Fruit fly (Drosophila melanogaster) whole organism, embryonic: ENCODE results near the gene CG7512.

Experiments
- Atf3 ChIP-seq: fragments of 200-800 bp; sonication (Bioruptor generic); optimal IDR thresholded peaks from 3 replicates; lab custom pipeline; 2016; ENCODE audit warnings: missing biosample characterization, missing genetic modification characterization
- Bteb2 ChIP-seq: fragments of 200-800 bp; sonication (Bioruptor generic); optimal IDR thresholded peaks from 2 replicates; lab custom pipeline; 2016; ENCODE audit warnings: missing biosample characterization, missing genetic modification characterization
- CG10565 ChIP-seq: fragments of 200-800 bp; sonication (Bioruptor generic); optimal IDR thresholded peaks from 3 replicates; lab custom pipeline; 2016; ENCODE audit warnings: missing biosample characterization, mild to moderate bottlenecking, missing genetic modification characterization
- CG12744 ChIP-seq: fragments of 200-800 bp; sonication (Bioruptor generic); optimal IDR thresholded peaks from 2 replicates; lab custom pipeline; 2016; ENCODE audit warnings: missing biosample characterization, missing genetic modification characterization
- CG13123 ChIP-seq: fragments of 200-800 bp; sonication (Bioruptor generic); optimal IDR thresholded peaks from 2 replicates; lab custom pipeline; 2016; ENCODE audit warnings: missing biosample characterization, missing genetic modification characterization
- CG14441 ChIP-seq: fragments of 200-800 bp; sonication (Bioruptor generic); IDR thresholded peaks from 2 replicates; pipeline ENCODE4 v1.3.6; 2022; ENCODE audit warnings: missing biosample characterization, missing genetic modification characterization
- CG14710 ChIP-seq: fragments of 200-800 bp; sonication (Bioruptor generic); optimal IDR thresholded peaks from 3 replicates; lab custom pipeline; 2019; ENCODE audit warnings: missing biosample characterization, mild to moderate bottlenecking, missing genetic modification characterization, moderate library complexity
- CG17359 ChIP-seq: fragments of 200-800 bp; sonication (Bioruptor generic); optimal IDR thresholded peaks from 3 replicates; lab custom pipeline; 2018; ENCODE audit warnings: missing biosample characterization, mild to moderate bottlenecking, missing genetic modification characterization, moderate library complexity
- CG17802 ChIP-seq: fragments of 200-800 bp; sonication (Bioruptor generic); optimal IDR thresholded peaks from 2 replicates; lab custom pipeline; 2018; ENCODE audit warnings: missing biosample characterization, mild to moderate bottlenecking, missing genetic modification characterization, moderate library complexity
- CG17829 ChIP-seq: fragments of 200-800 bp; optimal IDR thresholded peaks from 2 replicates; lab custom pipeline; 2019; ENCODE audit warnings: missing biosample characterization, mild to moderate bottlenecking, missing genetic modification characterization, moderate library complexity
- CG18476 ChIP-seq: fragments of 200-800 bp; sonication (Bioruptor generic); optimal IDR thresholded peaks from 2 replicates; lab custom pipeline; 2016; ENCODE audit warnings: missing biosample characterization, mild to moderate bottlenecking, missing genetic modification characterization
- CG18619 ChIP-seq: fragments of 200-800 bp; sonication (Bioruptor generic); optimal IDR thresholded peaks from 3 replicates; lab custom pipeline; 2017; ENCODE audit warnings: missing biosample characterization, mild to moderate bottlenecking, missing genetic modification characterization
- CG2199 ChIP-seq: fragments of 200-800 bp; sonication (Bioruptor generic); IDR thresholded peaks from 3 replicates; pipeline ENCODE4 v1.3.6; 2022; ENCODE audit warnings: missing biosample characterization, missing genetic modification characterization
- CG2889 ChIP-seq: fragments of 200-800 bp; sonication (Bioruptor generic); IDR thresholded peaks from 3 replicates; pipeline ENCODE4 v1.3.6; 2022; ENCODE audit warnings: missing biosample characterization, missing genetic modification characterization
- CG32532 ChIP-seq: fragments of 200-800 bp; sonication (Bioruptor generic); IDR thresholded peaks from 2 replicates; pipeline ENCODE4 v1.3.6; 2022; ENCODE audit warnings: missing biosample characterization, missing genetic modification characterization
- CG4820 ChIP-seq: fragments of 200-800 bp; sonication (Bioruptor generic); optimal IDR thresholded peaks from 3 replicates; lab custom pipeline; 2016; ENCODE audit warnings: missing biosample characterization, missing genetic modification characterization
- CG6765 ChIP-seq: fragments of 200-800 bp; sonication (Bioruptor generic); optimal IDR thresholded peaks from 3 replicates; lab custom pipeline; 2017; ENCODE audit warnings: missing biosample characterization, mild to moderate bottlenecking, missing genetic modification characterization
- CG6813 ChIP-seq: fragments of 200-800 bp; sonication (Bioruptor generic); optimal IDR thresholded peaks from 2 replicates; lab custom pipeline; 2017; ENCODE audit warnings: missing biosample characterization, missing genetic modification characterization, mild to moderate bottlenecking, moderate library complexity, missing genetic modification reagents
- CG8281 ChIP-seq: fragments of 200-800 bp; sonication (Bioruptor generic); optimal IDR thresholded peaks from 2 replicates; lab custom pipeline; 2018; ENCODE audit warnings: missing biosample characterization, mild to moderate bottlenecking, missing genetic modification characterization, moderate library complexity
- CG8765 ChIP-seq: fragments of 200-800 bp; sonication (Bioruptor generic); IDR thresholded peaks from 2 replicates; pipeline ENCODE4 v1.3.6; 2022; ENCODE audit warnings: missing biosample characterization, missing genetic modification characterization
- CG8924 ChIP-seq: fragments of 200-800 bp; optimal IDR thresholded peaks from 3 replicates; lab custom pipeline; 2019; ENCODE audit warnings: missing biosample characterization, mild to moderate bottlenecking, missing genetic modification characterization, moderate library complexity
- CG9932 ChIP-seq: fragments of 200-800 bp; sonication (Bioruptor generic); IDR thresholded peaks from 2 replicates; pipeline ENCODE4 v1.3.6; 2022; ENCODE audit warnings: missing biosample characterization, missing genetic modification characterization
- Camta ChIP-seq: fragments of 200-800 bp; sonication (Bioruptor generic); optimal IDR thresholded peaks from 2 replicates; lab custom pipeline; 2016; ENCODE audit warnings: missing biosample characterization, missing genetic modification characterization
- Drgx ChIP-seq: fragments of 200-800 bp; sonication (Bioruptor generic); IDR thresholded peaks from 2 replicates; pipeline ENCODE4 v1.3.6; 2022; ENCODE audit warnings: missing biosample characterization, missing genetic modification characterization
- Fer3 ChIP-seq: fragments of 200-800 bp; sonication (Bioruptor generic); optimal IDR thresholded peaks from 2 replicates; lab custom pipeline; 2018; ENCODE audit warnings: missing biosample characterization, mild to moderate bottlenecking, missing genetic modification characterization, moderate library complexity
- Hmx ChIP-seq: fragments of 200-800 bp; sonication (Bioruptor generic); optimal IDR thresholded peaks from 2 replicates; lab custom pipeline; 2016; ENCODE audit warnings: missing biosample characterization, missing genetic modification characterization
- Lim3 ChIP-seq: fragments of 200-800 bp; sonication (Bioruptor generic); IDR thresholded peaks from 2 replicates; pipeline ENCODE4 v1.3.6; 2022; ENCODE audit warnings: missing biosample characterization, missing genetic modification characterization
- Lpt ChIP-seq: fragments of >200 bp; optimal IDR thresholded peaks from 2 replicates; lab custom pipeline; 2018; ENCODE audit warnings: missing biosample characterization, missing genetic modification characterization
- Mes4 ChIP-seq: fragments of 200-800 bp; sonication (Bioruptor generic); optimal IDR thresholded peaks from 2 replicates; lab custom pipeline; 2016; ENCODE audit warnings: missing biosample characterization, missing genetic modification characterization
- Mrtf ChIP-seq: fragments of 200-800 bp; sonication (Bioruptor generic); IDR thresholded peaks from 3 replicates; pipeline ENCODE4 v1.3.6; 2022; ENCODE audit warnings: missing biosample characterization, missing genetic modification characterization
- NK7.1 ChIP-seq: fragments of 200-800 bp; sonication (Bioruptor generic); optimal IDR thresholded peaks from 3 replicates; lab custom pipeline; 2016; ENCODE audit warnings: missing biosample characterization, missing genetic modification characterization
- Ptx1 ChIP-seq: fragments of 200-800 bp; sonication (Bioruptor generic); IDR thresholded peaks from 2 replicates; pipeline ENCODE4 v1.3.6; 2022; ENCODE audit warnings: missing biosample characterization, missing genetic modification characterization
- Rfx ChIP-seq: fragments of 200-800 bp; sonication (Bioruptor generic); IDR thresholded peaks from 2 replicates; pipeline ENCODE4 v1.3.6; 2022; ENCODE audit warnings: missing biosample characterization, missing genetic modification characterization
- aop ChIP-seq: fragments of 200-800 bp; sonication (Bioruptor generic); IDR thresholded peaks from 2 replicates; pipeline ENCODE4 v1.3.6; 2022; ENCODE audit warnings: missing biosample characterization, missing genetic modification characterization
- bsh ChIP-seq, 2 experiments: fragments of 200-800 bp; sonication (Bioruptor generic); optimal IDR thresholded peaks; 2 replicates each; lab custom pipeline; 2017 to 2018; ENCODE audit warnings: mild to moderate bottlenecking in 2 of 2, missing biosample characterization in 2 of 2, missing genetic modification characterization in 2 of 2, moderate library complexity in 1 of 2
- dimm ChIP-seq: fragments of 200-800 bp; sonication (Bioruptor generic); IDR thresholded peaks from 2 replicates; pipeline ENCODE4 v1.3.6; 2022; ENCODE audit warnings: missing biosample characterization, missing genetic modification characterization
- dpn ChIP-seq, 2 experiments: fragments of 200-800 bp; sonication (Bioruptor generic); optimal IDR thresholded peaks; 3 replicates each; lab custom pipeline; 2016; ENCODE audit warnings: missing biosample characterization in 2 of 2, missing genetic modification characterization in 2 of 2
- en ChIP-seq: fragments of 200-800 bp; sonication (Bioruptor generic); optimal IDR thresholded peaks from 2 replicates; lab custom pipeline; 2016; ENCODE audit warnings: missing biosample characterization, missing genetic modification characterization
- esg ChIP-seq: fragments of 200-800 bp; sonication (Bioruptor generic); conservative IDR thresholded peaks from 2 replicates; pipeline ENCODE4 v1.3.6; 2022; ENCODE audit warnings: missing biosample characterization, missing genetic modification characterization
- grau ChIP-seq: fragments of 200-800 bp; optimal IDR thresholded peaks from 3 replicates; lab custom pipeline; 2019; ENCODE audit warnings: missing biosample characterization, mild to moderate bottlenecking, missing genetic modification characterization, moderate library complexity
- lmd ChIP-seq: fragments of 200-800 bp; sonication (Bioruptor generic); IDR thresholded peaks from 2 replicates; pipeline ENCODE4 v1.3.6; 2022; ENCODE audit warnings: missing biosample characterization, missing genetic modification characterization
- luna ChIP-seq: fragments of 200-800 bp; sonication (Bioruptor generic); optimal IDR thresholded peaks from 2 replicates; lab custom pipeline; 2016; ENCODE audit warnings: missing biosample characterization, missing genetic modification characterization
- seq ChIP-seq: fragments of 200-800 bp; sonication (Bioruptor generic); IDR thresholded peaks from 2 replicates; pipeline ENCODE4 v1.3.6; 2022; ENCODE audit warnings: missing biosample characterization, missing genetic modification characterization
- sim ChIP-seq: fragments of 200-800 bp; sonication (Bioruptor generic); IDR thresholded peaks from 2 replicates; pipeline ENCODE4 v1.3.6; 2022; ENCODE audit warnings: missing biosample characterization, missing genetic modification characterization
- sima ChIP-seq: fragments of 200-800 bp; sonication (Bioruptor generic); optimal IDR thresholded peaks from 2 replicates; lab custom pipeline; 2016; ENCODE audit warnings: missing biosample characterization, missing genetic modification characterization
- so ChIP-seq: fragments of 200-800 bp; sonication (Bioruptor generic); IDR thresholded peaks from 3 replicates; pipeline ENCODE4 v1.3.6; 2022; ENCODE audit warnings: missing biosample characterization, missing genetic modification characterization
- ssp ChIP-seq: fragments of 200-800 bp; sonication (Bioruptor generic); IDR thresholded peaks from 2 replicates; pipeline ENCODE4 v1.3.6; 2022; ENCODE audit warnings: missing biosample characterization, missing genetic modification characterization
- sug ChIP-seq: fragments of 200-800 bp; optimal IDR thresholded peaks from 2 replicates; lab custom pipeline; 2019; ENCODE audit warnings: missing biosample characterization, mild to moderate bottlenecking, missing genetic modification characterization, moderate library complexity
- unpg ChIP-seq: fragments of 200-800 bp; sonication (Bioruptor generic); optimal IDR thresholded peaks from 3 replicates; lab custom pipeline; 2018; ENCODE audit warnings: missing biosample characterization, mild to moderate bottlenecking, missing genetic modification characterization, moderate library complexity
- usp ChIP-seq: fragments of >200 bp; optimal IDR thresholded peaks from 2 replicates; lab custom pipeline; 2017; ENCODE audit warnings: missing biosample characterization, missing genetic modification characterization
- vfl ChIP-seq: fragments of 200-800 bp; sonication (Bioruptor generic); optimal IDR thresholded peaks from 2 replicates; lab custom pipeline; 2016; ENCODE audit warnings: missing biosample characterization, missing genetic modification characterization
- zfh1 ChIP-seq: fragments of 200-800 bp; sonication (Bioruptor generic); IDR thresholded peaks from 3 replicates; pipeline ENCODE4 v1.3.6; 2022; ENCODE audit warnings: missing biosample characterization, missing genetic modification characterization

CG7512 gene

dm6 chr3L:11554338-11554737 lies 40.8 kb downstream of the CG7512 start (continued):
- TF ChIP-seq en (GFP tag; lab: Kevin White, UChicago) (peak; percentile 2), sug (peak; percentile 11), CG12744 (GFP tag; lab: Kevin White, UChicago) (peak; percentile 55), so (GFP tag; lab: Robert Waterston, UW) (0 out of 3 replicates have a peak, but pooled peaks have one; percentile 23), CG14441 (GFP tag; lab: Robert Waterston, UW) (peak; percentile 68), CG2199 (GFP tag; lab: Robert Waterston, UW) (no peak), CG8281 (tag; lab: Kevin White, UChicago) (peak; percentile 42), lmd (GFP tag; lab: Robert Waterston, UW) (peak; percentile 72), usp (GFP tag; lab: Kevin White, UChicago) (no peak), CG6765 (no peak), CG32532 (peak; percentile 56; the same call in 1 of the 2 replicates), dpn (GFP tag; optimal IDR thresholded peaks at IDR 0.05; lab: Kevin White, UChicago) (peak; percentile 70 to 80), sim (GFP tag; lab: Robert Waterston, UW) (peak; percentile 91), vfl (GFP tag; lab: Kevin White, UChicago) (peak; percentile 33), CG17829 (tag; lab: Kevin White, UChicago) (peak; percentile 96), Atf3 (GFP tag; lab: Kevin White, UChicago) (peak; percentile 76), CG6813 (peak; percentile 84), NK7.1 (GFP tag; lab: Kevin White, UChicago) (no peak), CG13123 (GFP tag; lab: Kevin White, UChicago) (peak; percentile 48), aop (GFP tag; lab: Robert Waterston, UW) (peak; percentile 63; the same call in 1 of the 2 replicates), dimm (GFP tag; lab: Robert Waterston, UW) (no peak), CG10565 (GFP tag; lab: Kevin White, UChicago) (peak; percentile 64), Fer3 (tag; lab: Kevin White, UChicago) (peak; percentile 64), Lim3 (no peak), Mrtf (GFP tag; lab: Robert Waterston, UW) (peak; percentile 61; the same call in 2 of the 3 replicates), CG17802 (tag; lab: Kevin White, UChicago) (peak; percentile 65), bsh (GFP tag; optimal IDR thresholded peaks at IDR 0.05; lab: Kevin White, UChicago) (peak in 1 of 2 experiments; percentile 94), CG14710 (tag; lab: Kevin White, UChicago) (peak; percentile 96), esg (GFP tag; lab: Robert Waterston, UW) (peak; percentile 51), CG4820 (GFP tag; lab: Kevin White, UChicago) (peak; percentile 89), CG8924 (peak; percentile 93), CG8765 (GFP tag; lab: Robert Waterston, UW) (peak; percentile 88), grau (tag; lab: Kevin White, UChicago) (peak; percentile 82), CG2889 (0 out of 3 replicates have a peak, but pooled peaks have one; percentile 21), zfh1 (GFP tag; lab: Robert Waterston, UW) (peak; percentile 94), unpg (GFP tag; lab: Kevin White, UChicago) (peak; percentile 86), Hmx (GFP tag; lab: Kevin White, UChicago) (peak; percentile 4), CG18619 (GFP tag; lab: Kevin White, UChicago) (peak; percentile 72), Mes4 (GFP tag; lab: Kevin White, UChicago) (peak; percentile 70), Lpt (GFP tag; lab: Kevin White, UChicago) (no peak), ssp (GFP tag; lab: Robert Waterston, UW) (peak; percentile 62), Drgx (GFP tag; lab: Robert Waterston, UW) (peak; percentile 69), Camta (GFP tag; lab: Kevin White, UChicago) (peak; percentile 82), Bteb2 (GFP tag; lab: Kevin White, UChicago) (peak; percentile 51), Ptx1 (peak; percentile 74), Rfx (peak; percentile 43; the same call in 1 of the 2 replicates), seq (GFP tag; lab: Robert Waterston, UW) (peak; percentile 51; the same call in 1 of the 2 replicates), CG9932 (GFP tag; lab: Robert Waterston, UW) (peak; percentile 20; the same call in 1 of the 2 replicates), luna (GFP tag; lab: Kevin White, UChicago) (no peak), CG17359 (tag; lab: Kevin White, UChicago) (peak; percentile 79), CG18476 (GFP tag; lab: Kevin White, UChicago) (peak; percentile 84), sima (GFP tag; lab: Kevin White, UChicago) (no peak)
